Fruit fly (Drosophila melanogaster): ENCODE measurements around the gene CG11360.

dm6 chr4:703992-704690 lies 33.2 kb downstream of the CG11360 start:
- TF ChIP-seq kah (GFP tag; optimal IDR thresholded peaks at IDR 0.05) (no peak), CG42726 (GFP tag; IDR thresholded peaks at IDR 0.05; ENCODE audit: partially characterized antibody) (no peak), CG3163 (GFP tag; optimal IDR thresholded peaks at IDR 0.05) (no peak), CG8765 (GFP tag; IDR thresholded peaks at IDR 0.05) (no peak)
